Worm (Caenorhabditis elegans) whole organism, L4/young adult: ENCODE measurements around the gene srt-8.

ENCODE experiments used
- W03F9.2 ChIP-seq: fragments of 150-350 bp; optimal IDR thresholded peaks from 2 replicates; lab custom pipeline; 2014; ENCODE audit warnings: missing biosample characterization, missing genetic modification characterization
- dao-5 ChIP-seq: sonication (generic microtip); optimal IDR thresholded peaks from 2 replicates; lab custom pipeline; 2016; ENCODE audit warnings: missing genotype, missing genetic modification characterization, moderate library complexity, missing compliant biosample characterization
- him-1 ChIP-seq: sonication (generic microtip); optimal IDR thresholded peaks from 2 replicates; lab custom pipeline; 2016; ENCODE audit warnings: missing genotype, missing genetic modification reagents, missing genetic modification characterization, missing compliant biosample characterization

DNA sequence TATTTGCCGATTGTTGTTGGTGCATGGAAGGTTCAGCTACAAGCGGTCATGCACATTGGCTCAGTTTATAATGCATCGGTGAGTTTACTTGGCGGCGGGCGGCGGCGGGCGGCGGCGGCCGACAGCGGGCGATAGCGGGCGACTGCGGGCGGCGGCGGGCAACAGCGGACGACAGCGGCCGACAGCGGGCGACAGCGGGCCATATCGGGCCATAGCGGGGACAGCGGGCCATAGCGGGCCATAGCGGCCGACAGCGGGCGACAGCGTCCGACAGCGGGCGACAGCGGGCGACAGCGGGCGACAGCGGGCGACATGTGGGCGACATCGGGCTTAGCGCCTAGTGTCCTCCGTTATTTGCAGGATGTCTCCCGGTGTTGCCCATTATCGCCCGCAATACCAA, 45.8 kb downstream of the srt-8 start:
- no peak for TF ChIP-seq dao-5 (tag; lab: Kevin White, UChicago)
- TF ChIP-seq him-1: no peak
- TF ChIP-seq W03F9.2 (tag; lab: Kevin White, UChicago): no peak
